Worm (Caenorhabditis elegans): ENCODE measurements around the gene fbxa-94.

Gene fbxa-94

ce11 chrV:15569702-15570430 is 2.8 kb upstream of the fbxa-94 start, which contains the start of gene lsm-5 (continued):
- TF ChIP-seq aha-1 (tag) (no peak), nhr-42 (GFP tag; IDR thresholded peaks at IDR 0.05) (no peak), ceh-62 (tag; optimal IDR thresholded peaks at IDR 0.05) (no peak), ztf-7 (tag; optimal IDR thresholded peaks at IDR 0.05) (no peak), mes-2 (tag; optimal IDR thresholded peaks at IDR 0.05; ENCODE audit: poor library complexity, severe bottlenecking) (peak; percentile 75), snpc-1.2 (GFP tag; IDR thresholded peaks at IDR 0.05) (no peak), zip-11 (GFP tag; IDR thresholded peaks at IDR 0.05) (no peak), tra-1 (GFP tag; IDR thresholded peaks at IDR 0.05) (no peak), hif-1 (tag; optimal IDR thresholded peaks at IDR 0.05) (peak in 1 of 2 experiments; percentile 19), R02D3.7 (tag; optimal IDR thresholded peaks at IDR 0.05) (peak; percentile 80), daf-8 (GFP tag; IDR thresholded peaks at IDR 0.05) (no peak), fos-1 (tag; optimal IDR thresholded peaks at IDR 0.05) (no peak), nhr-25 (tag; optimal IDR thresholded peaks at IDR 0.05; ENCODE audit: borderline replicate concordance, insufficient read depth) (no peak), lin-39 (tag; optimal IDR thresholded peaks at IDR 0.05) (no peak), F37D6.2 (tag; optimal IDR thresholded peaks at IDR 0.05) (no peak), madf-5 (GFP tag; IDR thresholded peaks at IDR 0.05) (no peak), lir-3 (tag; optimal IDR thresholded peaks at IDR 0.05) (no peak), lin-13 (GFP tag; optimal IDR thresholded peaks at IDR 0.05) (no peak), F10B5.3 (tag; optimal IDR thresholded peaks at IDR 0.05) (no peak), tag-97 (GFP tag; IDR thresholded peaks at IDR 0.05) (no peak), nhr-41 (GFP tag; IDR thresholded peaks at IDR 0.05) (no peak), zag-1 (tag; optimal IDR thresholded peaks at IDR 0.05) (no peak), php-3 (GFP tag; IDR thresholded peaks at IDR 0.05) (no peak), ceh-82 (tag; optimal IDR thresholded peaks at IDR 0.05) (no peak), T20F7.1 (GFP tag; optimal IDR thresholded peaks at IDR 0.05) (peak; percentile 96), ztf-11 (tag; optimal IDR thresholded peaks at IDR 0.05) (no peak), daf-16 (GFP tag; optimal IDR thresholded peaks at IDR 0.05) (no peak), daf-16 (tag; optimal IDR thresholded peaks at IDR 0.05) (peak; percentile 50), D1046.2 (GFP tag; IDR thresholded peaks at IDR 0.05) (no peak), ctbp-1 (GFP tag; IDR thresholded peaks at IDR 0.05) (no peak), mxl-3 (GFP tag; optimal IDR thresholded peaks at IDR 0.05) (no peak), zfp-2 (tag; optimal IDR thresholded peaks at IDR 0.05) (no peak), lin-15B (tag; optimal IDR thresholded peaks at IDR 0.05) (no peak), Y5F2A.4 (GFP tag; optimal IDR thresholded peaks at IDR 0.05) (no peak), ces-1 (GFP tag; optimal IDR thresholded peaks at IDR 0.05) (no peak), gei-8 (GFP tag; optimal IDR thresholded peaks at IDR 0.05) (no peak), cey-2 (tag; optimal IDR thresholded peaks at IDR 0.05; ENCODE audit: borderline replicate concordance, insufficient read depth) (no peak)

DNA sequence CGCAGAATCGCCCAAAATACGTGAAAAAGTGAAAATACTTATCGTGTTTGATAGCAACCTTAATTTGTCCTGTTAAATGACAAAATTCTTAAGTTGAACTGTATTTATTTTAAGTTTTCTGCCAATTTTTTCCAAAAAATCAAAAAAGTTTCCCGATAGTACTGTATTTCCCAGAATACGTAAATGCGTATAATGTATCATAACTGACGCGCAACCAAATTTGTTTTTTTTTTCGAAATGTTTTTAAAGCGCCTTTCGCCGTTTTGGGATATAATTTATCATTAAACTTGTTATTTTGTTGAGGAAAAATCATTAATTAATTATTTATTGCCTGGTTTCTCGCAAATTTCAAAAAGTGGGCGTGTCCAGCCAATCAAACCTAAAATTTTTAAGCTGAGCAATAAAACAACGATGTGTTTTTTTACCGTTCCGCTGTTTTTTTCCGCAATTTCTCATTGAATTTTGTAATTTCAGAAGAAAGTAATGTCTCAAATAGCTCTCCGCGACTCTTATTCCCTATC is 1.6 kb upstream of the fbxa-94 start, which contains the start of gene fbxa-95:
fbxa-95 (plus strand) TSS at position 471 of the 521 bp plus-strand sequence.
- no peak for TF ChIP-seq rbr-2 (tag; optimal IDR thresholded peaks at IDR 0.05)
- no peak for TF ChIP-seq hlh-30 (tag; optimal IDR thresholded peaks at IDR 0.05; ENCODE audit: insufficient read depth)
- TF ChIP-seq unc-62 (GFP tag; optimal IDR thresholded peaks at IDR 0.05 in 1 of 2): no peak
- TF ChIP-seq unc-62 (tag; optimal IDR thresholded peaks at IDR 0.05): no peak
- TF ChIP-seq Y48G9A.11 (GFP tag; IDR thresholded peaks at IDR 0.05): 0 out of 2 replicates have a peak, but pooled peaks have one; percentile 11
- TF ChIP-seq zip-2 (tag; optimal IDR thresholded peaks at IDR 0.05): no peak
- TF ChIP-seq hif-1 (tag; optimal IDR thresholded peaks at IDR 0.05): no peak
- TF ChIP-seq mxl-2 (GFP tag; conservative IDR thresholded peaks at IDR 0.05): no peak
- TF ChIP-seq nhr-77 (tag; optimal IDR thresholded peaks at IDR 0.05): no peak
- no peak for TF ChIP-seq pha-4 (GFP tag; IDR thresholded peaks at IDR 0.05)
- TF ChIP-seq pha-4 (tag; optimal IDR thresholded peaks at IDR 0.05): no peak
- no peak for TF ChIP-seq unc-130 (GFP tag; optimal IDR thresholded peaks at IDR 0.05)
- TF ChIP-seq zfp-2 (tag; optimal IDR thresholded peaks at IDR 0.05): no peak
- no peak for TF ChIP-seq daf-12 (tag; optimal IDR thresholded peaks at IDR 0.05)
- TF ChIP-seq hlh-11 (tag; optimal IDR thresholded peaks at IDR 0.05): no peak
- TF ChIP-seq nhr-111 (GFP tag; optimal IDR thresholded peaks at IDR 0.05): no peak
- peak; percentile 55 for TF ChIP-seq aha-1 (tag)

Measured in whole organism, L4 larva.